Fruit fly (Drosophila melanogaster) whole organism, embryonic: ENCODE data around the gene CG12990.
A peak's percentile ranks its signal among the peaks of the same experiment; 100 is the strongest.

Source experiments
- Atf3 ChIP-seq: fragments of 200-800 bp; sonication (Bioruptor generic); optimal IDR thresholded peaks from 3 replicates; lab custom pipeline; 2016; ENCODE audit warnings: missing biosample characterization, missing genetic modification characterization
- CG10565 ChIP-seq: fragments of 200-800 bp; sonication (Bioruptor generic); optimal IDR thresholded peaks from 3 replicates; lab custom pipeline; 2016; ENCODE audit warnings: missing biosample characterization, mild to moderate bottlenecking, missing genetic modification characterization
- CG11504 ChIP-seq: fragments of 200-800 bp; sonication (Bioruptor generic); optimal IDR thresholded peaks from 3 replicates; lab custom pipeline; 2019; ENCODE audit warnings: missing biosample characterization, mild to moderate bottlenecking, missing genetic modification characterization, moderate library complexity
- CG13424 ChIP-seq: fragments of 200-800 bp; sonication (Bioruptor generic); optimal IDR thresholded peaks from 2 replicates; lab custom pipeline; 2019; ENCODE audit warnings: missing biosample characterization, mild to moderate bottlenecking, missing genetic modification characterization, moderate library complexity
- CG14441 ChIP-seq: fragments of 200-800 bp; sonication (Bioruptor generic); IDR thresholded peaks from 2 replicates; pipeline ENCODE4 v1.3.6; 2022; ENCODE audit warnings: missing biosample characterization, missing genetic modification characterization
- CG14667 ChIP-seq: fragments of 200-800 bp; sonication (Bioruptor generic); IDR thresholded peaks from 2 replicates; pipeline ENCODE4 v1.3.6; 2022; ENCODE audit warnings: missing biosample characterization, missing genetic modification characterization
- CG14965 ChIP-seq: fragments of 200-800 bp; sonication (Bioruptor generic); optimal IDR thresholded peaks from 2 replicates; lab custom pipeline; 2016; ENCODE audit warnings: missing biosample characterization, missing genetic modification characterization, borderline replicate concordance
- CG15269 ChIP-seq: fragments of 200-800 bp; sonication (Bioruptor generic); optimal IDR thresholded peaks from 2 replicates; lab custom pipeline; 2018; ENCODE audit warnings: missing biosample characterization, mild to moderate bottlenecking, missing genetic modification characterization, moderate library complexity
- CG15514 ChIP-seq: fragments of 200-800 bp; sonication (Bioruptor generic); optimal IDR thresholded peaks from 3 replicates; lab custom pipeline; 2017; ENCODE audit warnings: missing biosample characterization, missing genetic modification characterization, mild to moderate bottlenecking, moderate library complexity, missing genetic modification reagents
- CG17361 ChIP-seq: fragments of 200-800 bp; sonication (Bioruptor generic); IDR thresholded peaks from 3 replicates; pipeline ENCODE4 v1.3.6; 2022; ENCODE audit warnings: missing biosample characterization, missing genetic modification characterization
- CG17385 ChIP-seq: fragments of 200-800 bp; sonication (Bioruptor generic); optimal IDR thresholded peaks from 3 replicates; lab custom pipeline; 2018; ENCODE audit warnings: missing biosample characterization, mild to moderate bottlenecking, missing genetic modification characterization
- CG18262 ChIP-seq: fragments of 200-800 bp; optimal IDR thresholded peaks from 3 replicates; lab custom pipeline; 2019; ENCODE audit warnings: missing biosample characterization, mild to moderate bottlenecking, missing genetic modification characterization, moderate library complexity
- CG2199 ChIP-seq: fragments of 200-800 bp; sonication (Bioruptor generic); IDR thresholded peaks from 3 replicates; pipeline ENCODE4 v1.3.6; 2022; ENCODE audit warnings: missing biosample characterization, missing genetic modification characterization
- CG2678 ChIP-seq: fragments of 200-800 bp; sonication (Bioruptor generic); optimal IDR thresholded peaks from 3 replicates; lab custom pipeline; 2019; ENCODE audit warnings: missing biosample characterization, mild to moderate bottlenecking, missing genetic modification characterization, moderate library complexity
- CG2712 ChIP-seq: fragments of 200-800 bp; optimal IDR thresholded peaks from 3 replicates; lab custom pipeline; 2019; ENCODE audit warnings: missing biosample characterization, mild to moderate bottlenecking, missing genetic modification characterization, moderate library complexity
- CG3838 ChIP-seq: fragments of 200-800 bp; sonication (Bioruptor generic); optimal IDR thresholded peaks from 3 replicates; lab custom pipeline; 2016; ENCODE audit warnings: missing biosample characterization, missing genetic modification characterization
- CG4854 ChIP-seq: fragments of 200-800 bp; sonication (Bioruptor generic); optimal IDR thresholded peaks from 2 replicates; lab custom pipeline; 2016; ENCODE audit warnings: missing biosample characterization, missing genetic modification characterization, inconsistent platforms
- CG7839 ChIP-seq: fragments of 200-800 bp; sonication (Bioruptor generic); optimal IDR thresholded peaks from 3 replicates; lab custom pipeline; 2018; ENCODE audit warnings: missing biosample characterization, mild to moderate bottlenecking, missing genetic modification characterization, moderate library complexity
- D19B ChIP-seq: fragments of 200-800 bp; sonication (Bioruptor generic); optimal IDR thresholded peaks from 2 replicates; lab custom pipeline; 2017; ENCODE audit warnings: missing biosample characterization, mild to moderate bottlenecking, missing genetic modification characterization
- Deaf1 ChIP-seq: fragments of 200-800 bp; optimal IDR thresholded peaks from 3 replicates; lab custom pipeline; 2019; ENCODE audit warnings: missing biosample characterization, mild to moderate bottlenecking, missing genetic modification characterization, moderate library complexity
- Dll ChIP-seq: fragments of 200-800 bp; sonication (Bioruptor generic); IDR thresholded peaks from 4 replicates; pipeline ENCODE4 v1.3.6; 2022; ENCODE audit warnings: missing biosample characterization, missing genetic modification characterization; ENCODE audit not compliant: partially characterized antibody
- Dp ChIP-seq: fragments of 200-800 bp; sonication (Bioruptor generic); optimal IDR thresholded peaks from 2 replicates; lab custom pipeline; 2018; ENCODE audit warnings: missing biosample characterization, mild to moderate bottlenecking, missing genetic modification characterization, moderate library complexity
- Drgx ChIP-seq: fragments of 200-800 bp; sonication (Bioruptor generic); IDR thresholded peaks from 2 replicates; pipeline ENCODE4 v1.3.6; 2022; ENCODE audit warnings: missing biosample characterization, missing genetic modification characterization
- Ets65A ChIP-seq: fragments of 200-800 bp; sonication (Bioruptor generic); peaks from one replicate; lab custom pipeline; 2016; ENCODE audit warnings: missing biosample characterization, missing genetic modification characterization
- Hr51 ChIP-seq, 2 experiments: fragments of 200-800 bp; sonication (Bioruptor generic); optimal IDR thresholded peaks; 2 replicates in 1 of 2; 3 replicates in 1 of 2; lab custom pipeline; 2016 to 2018; ENCODE audit warnings: missing biosample characterization in 2 of 2, missing genetic modification characterization in 2 of 2, mild to moderate bottlenecking in 1 of 2, moderate library complexity in 1 of 2
- Meics ChIP-seq: fragments of 200-800 bp; sonication (Bioruptor generic); optimal IDR thresholded peaks from 2 replicates; lab custom pipeline; 2017; ENCODE audit warnings: missing biosample characterization, mild to moderate bottlenecking, missing genetic modification characterization
- Nf-YC ChIP-seq: fragments of 200-800 bp; optimal IDR thresholded peaks from 3 replicates; lab custom pipeline; 2019; ENCODE audit warnings: missing biosample characterization, mild to moderate bottlenecking, missing genetic modification characterization, moderate library complexity
- Oli ChIP-seq: fragments of 200-800 bp; sonication (Bioruptor generic); optimal IDR thresholded peaks from 2 replicates; lab custom pipeline; 2018; ENCODE audit warnings: missing biosample characterization, mild to moderate bottlenecking, missing genetic modification characterization, moderate library complexity
- Sin3A ChIP-seq: fragments of >200 bp; optimal IDR thresholded peaks from 2 replicates; lab custom pipeline; 2018
- Sox100B ChIP-seq: fragments of 200-800 bp; sonication (Bioruptor generic); optimal IDR thresholded peaks from 3 replicates; lab custom pipeline; 2018; ENCODE audit warnings: missing biosample characterization, mild to moderate bottlenecking, missing genetic modification characterization
- bcd ChIP-seq: fragments of 200-800 bp; sonication (Bioruptor generic); optimal IDR thresholded peaks from 2 replicates; lab custom pipeline; 2017; ENCODE audit warnings: missing biosample characterization, mild to moderate bottlenecking, missing genetic modification characterization
- chinmo ChIP-seq: fragments of 200-800 bp; sonication (Bioruptor generic); IDR thresholded peaks from 4 replicates; pipeline ENCODE4 v1.3.6; 2022; ENCODE audit warnings: missing biosample characterization, missing genetic modification characterization; ENCODE audit not compliant: partially characterized antibody
- dmrt99B ChIP-seq: fragments of 200-800 bp; sonication (Bioruptor generic); optimal IDR thresholded peaks from 2 replicates; lab custom pipeline; 2018; ENCODE audit warnings: missing biosample characterization, mild to moderate bottlenecking, missing genetic modification characterization, moderate library complexity
- dysf ChIP-seq: fragments of 200-800 bp; sonication (Bioruptor generic); IDR thresholded peaks from 3 replicates; pipeline ENCODE4 v1.3.6; 2022; ENCODE audit warnings: missing biosample characterization, missing genetic modification characterization
- gem ChIP-seq: fragments of 200-800 bp; sonication (Bioruptor generic); optimal IDR thresholded peaks from 2 replicates; lab custom pipeline; 2019; ENCODE audit warnings: missing biosample characterization, mild to moderate bottlenecking, missing genetic modification characterization, moderate library complexity
- nmo ChIP-seq: fragments of 200-800 bp; sonication (Bioruptor generic); optimal IDR thresholded peaks from 2 replicates; lab custom pipeline; 2018; ENCODE audit warnings: missing biosample characterization, mild to moderate bottlenecking, missing genetic modification characterization, moderate library complexity
- nom ChIP-seq: fragments of 200-800 bp; sonication (Bioruptor generic); optimal IDR thresholded peaks from 2 replicates; lab custom pipeline; 2017; ENCODE audit warnings: missing biosample characterization, missing genetic modification characterization, mild to moderate bottlenecking, moderate library complexity, missing genetic modification reagents
- onecut ChIP-seq: fragments of 200-800 bp; sonication (Bioruptor generic); IDR thresholded peaks from 2 replicates; pipeline ENCODE4 v1.3.6; 2022; ENCODE audit warnings: missing biosample characterization, missing genetic modification characterization
- sens ChIP-seq: fragments of 200-800 bp; sonication (Bioruptor generic); peaks from one replicate; lab custom pipeline; 2016; ENCODE audit warnings: missing biosample characterization, missing genetic modification characterization
- sob ChIP-seq: fragments of 200-800 bp; sonication (Bioruptor generic); IDR thresholded peaks from 2 replicates; pipeline ENCODE4 v1.3.6; 2022; ENCODE audit warnings: missing biosample characterization, missing genetic modification characterization
- sr ChIP-seq: fragments of 200-800 bp; sonication (Bioruptor generic); IDR thresholded peaks from 3 replicates; pipeline ENCODE4 v1.3.6; 2022; ENCODE audit warnings: missing biosample characterization, missing genetic modification characterization
- tgo ChIP-seq: fragments of 200-800 bp; sonication (Bioruptor generic); IDR thresholded peaks from 3 replicates; pipeline ENCODE4 v1.3.6; 2022; ENCODE audit warnings: missing biosample characterization, missing genetic modification characterization
- unpg ChIP-seq: fragments of 200-800 bp; sonication (Bioruptor generic); optimal IDR thresholded peaks from 3 replicates; lab custom pipeline; 2018; ENCODE audit warnings: missing biosample characterization, mild to moderate bottlenecking, missing genetic modification characterization, moderate library complexity
- vvl ChIP-seq: fragments of 200-800 bp; sonication (Bioruptor generic); IDR thresholded peaks from 2 replicates; pipeline ENCODE4 v1.3.6; 2022; ENCODE audit warnings: missing biosample characterization, missing genetic modification characterization

CG12990 gene

dm6 chrX:17679642-17680571, 8.2 kb upstream of the CG12990 start:
- TF ChIP-seq CG3838 (GFP tag; lab: Kevin White, UChicago) (no peak), CG17385 (GFP tag; lab: Kevin White, UChicago) (peak; percentile 1), Sox100B (peak; percentile 37), Drgx (GFP tag; lab: Robert Waterston, UW) (peak; percentile 62), chinmo (GFP tag; lab: Robert Waterston, UW) (peak; percentile 81; the same call in 2 of the 4 replicates), Atf3 (GFP tag; lab: Kevin White, UChicago) (no peak), CG10565 (GFP tag; lab: Kevin White, UChicago) (no peak), CG15514 (GFP tag; lab: Kevin White, UChicago) (no peak), Meics (GFP tag; lab: Kevin White, UChicago) (peak; percentile 23), onecut (GFP tag; lab: Robert Waterston, UW) (peak; percentile 63), CG4854 (GFP tag; lab: Kevin White, UChicago) (no peak), sob (GFP tag; lab: Robert Waterston, UW) (0 out of 2 replicates have a peak, but pooled peaks have one; percentile 15), CG2712 (peak; percentile 5), CG14441 (GFP tag; lab: Robert Waterston, UW) (no peak), Dp (GFP tag; lab: Kevin White, UChicago) (no peak), tgo (GFP tag; lab: Robert Waterston, UW) (0 out of 3 replicates have a peak, but pooled peaks have one; percentile 20), dysf (0 out of 3 replicates have a peak, but pooled peaks have one; percentile 27), CG7839 (tag; lab: Kevin White, UChicago) (peak; percentile 24), CG2199 (GFP tag; lab: Robert Waterston, UW) (0 out of 3 replicates have a peak, but pooled peaks have one; percentile 31), Oli (peak; percentile 22), CG14965 (no peak), dmrt99B (tag; lab: Kevin White, UChicago) (peak; percentile 34), Sin3A (lab: Kevin White, UChicago) (no peak), Nf-YC (peak; percentile 7), nom (GFP tag; lab: Kevin White, UChicago) (peak; percentile 55), D19B (GFP tag; lab: Kevin White, UChicago) (no peak), Hr51 (GFP tag; optimal IDR thresholded peaks at IDR 0.05; lab: Kevin White, UChicago) (peak in 1 of 2 experiments; percentile 39), gem (peak; percentile 46), Dll (GFP tag; lab: Robert Waterston, UW) (no peak), CG13424 (tag; lab: Kevin White, UChicago) (peak; percentile 39), CG18262 (peak; percentile 9), CG17361 (GFP tag; lab: Robert Waterston, UW) (0 out of 3 replicates have a peak, but pooled peaks have one; percentile 24), CG11504 (tag; lab: Kevin White, UChicago) (peak; percentile 48), CG15269 (tag; lab: Kevin White, UChicago) (peak; percentile 26), unpg (GFP tag; lab: Kevin White, UChicago) (peak; percentile 4), CG2678 (tag; lab: Kevin White, UChicago) (peak; percentile 29), nmo (GFP tag; lab: Kevin White, UChicago) (peak; percentile 1), sens (peak; percentile 73), sr (GFP tag; lab: Robert Waterston, UW) (peak; percentile 81; the same call in 2 of the 3 replicates), vvl (GFP tag; lab: Robert Waterston, UW) (peak; percentile 74; the same call in 1 of the 2 replicates), Deaf1 (peak; percentile 65), bcd (no peak), CG14667 (GFP tag; lab: Robert Waterston, UW) (no peak), Ets65A (peak; percentile 8)
